Worm (Caenorhabditis elegans) whole organism, early embryonic: Measurements from ENCODE around the gene piga-1.

ENCODE experiments used
- B0310.2 ChIP-seq: sonication (generic microtip); optimal IDR thresholded peaks from 2 replicates; lab custom pipeline; 2016; ENCODE audit warnings: mild to moderate bottlenecking, missing genetic modification characterization, missing compliant biosample characterization
- F13C5.2 ChIP-seq: sonication (generic microtip); optimal IDR thresholded peaks from 2 replicates; lab custom pipeline; 2017; ENCODE audit warnings: mild to moderate bottlenecking, missing genetic modification characterization, inconsistent platforms, missing compliant biosample characterization
- aly-1 ChIP-seq: sonication (generic microtip); optimal IDR thresholded peaks from 2 replicates; lab custom pipeline; 2016; ENCODE audit warnings: missing genetic modification characterization, missing compliant biosample characterization
- ama-1 ChIP-seq: fragments of 150-350 bp; optimal IDR thresholded peaks from 2 replicates; lab custom pipeline; 2014
- ceh-13 ChIP-seq: fragments of 200-800 bp; sonication (Bioruptor generic); optimal IDR thresholded peaks from 2 replicates; lab custom pipeline; 2018; ENCODE audit warnings: mild to moderate bottlenecking, missing genetic modification characterization, missing compliant biosample characterization
- ceh-36 ChIP-seq: sonication (generic microtip); optimal IDR thresholded peaks from 2 replicates; lab custom pipeline; 2016; ENCODE audit warnings: missing genetic modification characterization, inconsistent platforms, missing compliant biosample characterization
- ets-7 ChIP-seq: sonication (generic microtip); optimal IDR thresholded peaks from 2 replicates; lab custom pipeline; 2016; ENCODE audit warnings: missing genotype, missing genetic modification characterization, missing compliant biosample characterization
- flt-1 ChIP-seq: fragments of 200-800 bp; sonication (Bioruptor generic); IDR thresholded peaks from 2 replicates; pipeline ENCODE4 v1.3.6; 2022; ENCODE audit warnings: missing genetic modification characterization, missing compliant biosample characterization
- hmbx-1 ChIP-seq: sonication (generic microtip); optimal IDR thresholded peaks from 2 replicates; lab custom pipeline; 2016; ENCODE audit warnings: mild to moderate bottlenecking, missing genetic modification characterization, missing compliant biosample characterization
- hmg-4 ChIP-seq: fragments of 200-800 bp; sonication (Bioruptor generic); optimal IDR thresholded peaks from 2 replicates; lab custom pipeline; 2018; ENCODE audit warnings: mild to moderate bottlenecking, missing genetic modification characterization, missing compliant biosample characterization
- hnd-1 ChIP-seq: sonication (generic microtip); optimal IDR thresholded peaks from 2 replicates; lab custom pipeline; 2016; ENCODE audit warnings: missing genetic modification characterization, missing compliant biosample characterization
- pes-1 ChIP-seq: fragments of 200-800 bp; sonication (Bioruptor generic); IDR thresholded peaks from 2 replicates; pipeline ENCODE4 v1.3.6; 2022; ENCODE audit warnings: missing genetic modification reagents, missing genetic modification characterization, missing compliant biosample characterization
- scrt-1 ChIP-seq: fragments of 200-800 bp; sonication (Bioruptor generic); IDR thresholded peaks from 2 replicates; pipeline ENCODE4 v1.3.6; 2022; ENCODE audit warnings: missing genetic modification characterization, missing compliant biosample characterization
- sea-1 ChIP-seq: fragments of 200-800 bp; sonication (Bioruptor generic); conservative IDR thresholded peaks from 2 replicates; pipeline ENCODE4 v1.3.6; 2022; ENCODE audit warnings: missing genetic modification characterization, missing compliant biosample characterization
- tbx-11 ChIP-seq: fragments of 200-800 bp; sonication (Bioruptor generic); IDR thresholded peaks from 2 replicates; pipeline ENCODE4 v1.3.6; 2022; ENCODE audit warnings: missing genetic modification characterization, missing compliant biosample characterization
- tbx-37 ChIP-seq: fragments of 200-800 bp; sonication (Bioruptor generic); conservative IDR thresholded peaks from 2 replicates; pipeline ENCODE4 v1.3.6; 2022; ENCODE audit warnings: missing genetic modification reagents, missing genetic modification characterization, missing compliant biosample characterization
- tra-4 ChIP-seq: sonication (generic microtip); optimal IDR thresholded peaks from 2 replicates; lab custom pipeline; 2017; ENCODE audit warnings: missing genetic modification characterization, missing compliant biosample characterization

The piga-1 gene

ce11 chrII:8701059-8701458 lies 39.5 kb upstream of the piga-1 start:
- TF ChIP-seq aly-1 (tag; lab: Kevin White, UChicago) (no peak), flt-1 (GFP tag; lab: Robert Waterston, UW) (no peak), pes-1 (no peak)

- no peak for TF ChIP-seq ets-7 (tag; lab: Kevin White, UChicago)
- TF ChIP-seq aly-1 (tag; lab: Kevin White, UChicago): no peak
- no peak for TF ChIP-seq hmbx-1 (tag; lab: Kevin White, UChicago)
- TF ChIP-seq tbx-37 (GFP tag; lab: Robert Waterston, UW): no peak
- TF ChIP-seq flt-1 (GFP tag; lab: Robert Waterston, UW): no peak
- TF ChIP-seq ama-1 (lab: Kevin White, UChicago): no peak
- no peak for TF ChIP-seq scrt-1 (GFP tag; lab: Robert Waterston, UW)
- TF ChIP-seq pes-1: no peak
- TF ChIP-seq tra-4 (tag; lab: Kevin White, UChicago): no peak
- no peak for TF ChIP-seq ceh-13
- no peak for TF ChIP-seq sea-1 (GFP tag; lab: Robert Waterston, UW)
- no peak for TF ChIP-seq F13C5.2 (tag; lab: Kevin White, UChicago)
- no peak for TF ChIP-seq tbx-11
- no peak for TF ChIP-seq B0310.2
- no peak for TF ChIP-seq hnd-1
- TF ChIP-seq ceh-36 (tag; lab: Kevin White, UChicago): no peak
- no peak for TF ChIP-seq hmg-4
These were observed 37.3 kb upstream of the piga-1 start, which contains the start of gene chdh-1 for ce11 chrII:8698828-8699227. TSS of gene chdh-1 (minus strand) at chrII:8698928.

ce11 chrII:8695783-8696182 lies 34.3 kb upstream of the piga-1 start, which contains the start of gene C34C6.10:
TSS of gene C34C6.10 (minus strand) at chrII:8695883.
- TF ChIP-seq hmg-4 (no peak), ceh-36 (tag; lab: Kevin White, UChicago) (no peak), aly-1 (tag; lab: Kevin White, UChicago) (no peak), flt-1 (GFP tag; lab: Robert Waterston, UW) (no peak), ama-1 (lab: Kevin White, UChicago) (no peak), sea-1 (GFP tag; lab: Robert Waterston, UW) (no peak), tra-4 (tag; lab: Kevin White, UChicago) (no peak), hnd-1 (no peak), F13C5.2 (tag; lab: Kevin White, UChicago) (no peak)

- no peak for TF ChIP-seq ama-1 (lab: Kevin White, UChicago)
These were observed 29.9 kb upstream of the piga-1 start, which contains the start of gene C34C6.3 for ce11 chrII:8691344-8691960. TSS of gene C34C6.3 (plus strand) at chrII:8691910.

ce11 chrII:8685623-8686022 lies 24.1 kb upstream of the piga-1 start, which contains the start of gene C34C6.9:
TSS of gene C34C6.9 (plus strand) at chrII:8685923.
- TF ChIP-seq ceh-36 (tag; lab: Kevin White, UChicago): no peak
- no peak for TF ChIP-seq hnd-1
- no peak for TF ChIP-seq hmg-4
- TF ChIP-seq B0310.2: no peak
- TF ChIP-seq pes-1: no peak
- TF ChIP-seq ceh-13: no peak
- TF ChIP-seq ama-1 (lab: Kevin White, UChicago): no peak
- TF ChIP-seq tbx-37 (GFP tag; lab: Robert Waterston, UW): no peak
- no peak for TF ChIP-seq tra-4 (tag; lab: Kevin White, UChicago)
- TF ChIP-seq scrt-1 (GFP tag; lab: Robert Waterston, UW): no peak
- no peak for TF ChIP-seq ets-7 (tag; lab: Kevin White, UChicago)
- TF ChIP-seq sea-1 (GFP tag; lab: Robert Waterston, UW): no peak
- TF ChIP-seq F13C5.2 (tag; lab: Kevin White, UChicago): no peak
- no peak for TF ChIP-seq hmbx-1 (tag; lab: Kevin White, UChicago)

ce11 chrII:8684824-8685223 lies 23.3 kb upstream of the piga-1 start, which contains the start of gene hgap-2:
TSS of gene hgap-2 (minus strand) at chrII:8684924.
- TF ChIP-seq sea-1 (GFP tag; lab: Robert Waterston, UW) (no peak), tbx-37 (GFP tag; lab: Robert Waterston, UW) (no peak), hnd-1 (no peak), B0310.2 (no peak), F13C5.2 (tag; lab: Kevin White, UChicago) (no peak), ama-1 (lab: Kevin White, UChicago) (no peak), scrt-1 (GFP tag; lab: Robert Waterston, UW) (no peak), ceh-36 (tag; lab: Kevin White, UChicago) (no peak), ets-7 (tag; lab: Kevin White, UChicago) (no peak), tbx-11 (no peak), tra-4 (tag; lab: Kevin White, UChicago) (no peak), flt-1 (GFP tag; lab: Robert Waterston, UW) (no peak), pes-1 (no peak)

ce11 chrII:8683933-8684332 lies 22.4 kb upstream of the piga-1 start:
- no peak for TF ChIP-seq hmbx-1 (tag; lab: Kevin White, UChicago)
- TF ChIP-seq flt-1 (GFP tag; lab: Robert Waterston, UW): 0 out of 2 replicates have a peak, but pooled peaks have one; percentile 22

ce11 chrII:8679799-8680198 lies 18.3 kb upstream of the piga-1 start:
- no peak for TF ChIP-seq ceh-36 (tag; lab: Kevin White, UChicago)
- no peak for TF ChIP-seq F13C5.2 (tag; lab: Kevin White, UChicago)
- no peak for TF ChIP-seq tbx-11
- no peak for TF ChIP-seq hmg-4
- no peak for TF ChIP-seq tbx-37 (GFP tag; lab: Robert Waterston, UW)
- no peak for TF ChIP-seq pes-1
- no peak for TF ChIP-seq aly-1 (tag; lab: Kevin White, UChicago)
- TF ChIP-seq sea-1 (GFP tag; lab: Robert Waterston, UW): no peak
- TF ChIP-seq B0310.2: no peak
- no peak for TF ChIP-seq scrt-1 (GFP tag; lab: Robert Waterston, UW)
- TF ChIP-seq flt-1 (GFP tag; lab: Robert Waterston, UW): no peak
- TF ChIP-seq ama-1 (lab: Kevin White, UChicago): no peak
- no peak for TF ChIP-seq hnd-1
